Fruit fly (Drosophila melanogaster) Kc167 (cell line): ENCODE data around the gene Frmd5.

Source experiments
- Myc ChIP-seq: fragments of >200 bp; optimal IDR thresholded peaks from 2 replicates; lab custom pipeline; 2017; ENCODE audit warnings: missing external identifiers
- Sin3A ChIP-seq: fragments of >200 bp; optimal IDR thresholded peaks from 2 replicates; lab custom pipeline; 2018; ENCODE audit warnings: missing external identifiers
- h ChIP-seq: fragments of >200 bp; optimal IDR thresholded peaks from 3 replicates; lab custom pipeline; 2018; ENCODE audit warnings: missing external identifiers
- insv ChIP-seq: fragments of >200 bp; optimal IDR thresholded peaks from 3 replicates; lab custom pipeline; 2018; ENCODE audit warnings: missing external identifiers
- psq ChIP-seq: fragments of >200 bp; optimal IDR thresholded peaks from 2 replicates; lab custom pipeline; 2017; ENCODE audit warnings: missing external identifiers
- ttk ChIP-seq: sonication (Bioruptor generic); optimal IDR thresholded peaks from 2 replicates; lab custom pipeline; 2017; ENCODE audit warnings: missing external identifiers

Frmd5 gene

DNA sequence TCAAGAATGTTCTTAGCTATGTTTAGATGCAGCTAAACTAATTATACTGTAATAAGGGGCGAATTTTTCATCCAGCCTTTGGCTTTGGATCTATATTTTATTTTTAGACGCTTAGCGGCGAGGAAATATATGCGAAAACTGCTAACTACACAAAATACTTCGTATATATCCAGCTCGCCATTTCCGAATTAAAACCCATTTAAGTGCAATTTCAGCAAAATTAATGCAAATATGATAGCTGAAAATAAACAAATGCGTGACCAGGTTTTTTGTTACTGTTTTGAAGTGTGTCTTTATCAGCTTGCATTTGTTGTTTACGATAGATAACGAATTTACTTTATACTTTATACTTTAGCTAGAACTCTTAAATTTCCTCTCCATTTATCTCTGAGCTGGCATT, 50.8 kb downstream of the Frmd5 start:
- TF ChIP-seq Sin3A (lab: Kevin White, UChicago): no peak
- no peak for TF ChIP-seq insv (lab: Kevin White, UChicago)
- TF ChIP-seq psq (lab: Kevin White, UChicago): no peak
- no peak for TF ChIP-seq ttk
- no peak for TF ChIP-seq h (lab: Kevin White, UChicago)
- TF ChIP-seq Myc (lab: Kevin White, UChicago): no peak

DNA sequence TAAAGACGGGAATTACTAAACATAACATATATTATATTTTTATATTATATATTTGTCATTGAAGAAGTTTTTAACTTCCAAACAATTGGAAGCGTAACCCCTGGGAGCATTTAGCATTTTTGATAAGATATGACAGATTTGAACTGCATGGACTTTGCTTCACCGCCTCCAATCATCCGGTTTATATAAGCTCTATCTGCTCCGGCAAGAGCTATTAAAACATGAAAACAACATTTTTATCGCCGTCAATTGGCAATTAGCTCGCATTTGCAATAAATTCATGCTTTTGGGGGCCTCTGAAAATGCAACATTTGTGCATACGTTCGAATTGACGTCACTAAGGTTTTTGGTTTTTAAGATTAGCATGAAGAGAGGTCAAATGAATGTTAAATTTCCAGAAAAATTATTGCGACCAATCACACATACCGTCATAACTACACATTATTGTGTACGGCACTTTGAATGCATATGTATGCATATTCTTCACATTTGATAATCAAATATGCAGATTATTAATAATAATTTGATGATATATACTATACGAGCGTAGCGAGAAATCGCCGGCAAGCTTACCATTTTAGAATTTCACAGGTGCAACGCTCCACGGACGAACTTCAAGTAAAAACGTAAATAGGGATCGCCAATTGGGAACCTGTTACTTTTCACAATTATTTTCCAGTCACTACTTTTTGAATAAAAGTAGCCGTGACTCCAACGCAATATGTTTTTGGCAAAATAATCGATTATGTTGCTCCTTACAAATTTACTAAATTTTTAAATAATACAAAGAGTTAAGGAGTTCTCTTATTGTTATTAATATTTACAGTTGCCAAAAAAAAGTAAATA, 51.6 kb downstream of the Frmd5 start, which contains the start of gene Mdh1:
Gene Mdh1 (minus strand): TSS at position 691 of the 846 bp plus-strand sequence.
- TF ChIP-seq psq (lab: Kevin White, UChicago) (peak; percentile 52), insv (lab: Kevin White, UChicago) (no peak)

dm6 chr2L:10396488-10396824, 52.2 kb downstream of the Frmd5 start, which contains the start of gene Cnot4:
Gene Cnot4 (plus strand): TSS chr2L:10396716.
- TF ChIP-seq psq (lab: Kevin White, UChicago): peak; percentile 31
- no peak for TF ChIP-seq Myc (lab: Kevin White, UChicago)

- TF ChIP-seq psq (lab: Kevin White, UChicago): no peak
These were observed 52.8 kb downstream of the Frmd5 start for dm6 chr2L:10396877-10397587.
